Fruit fly (Drosophila melanogaster) whole organism, embryonic: ENCODE measurements around the gene swa.

Source experiments
- Antp ChIP-seq: fragments of 200-800 bp; sonication (Bioruptor generic); optimal IDR thresholded peaks from 3 replicates; lab custom pipeline; 2016; ENCODE audit warnings: missing biosample characterization, missing genetic modification characterization
- Atf3 ChIP-seq: fragments of 200-800 bp; sonication (Bioruptor generic); optimal IDR thresholded peaks from 3 replicates; lab custom pipeline; 2016; ENCODE audit warnings: missing biosample characterization, missing genetic modification characterization
- Awh ChIP-seq: fragments of 200-800 bp; sonication (Bioruptor generic); IDR thresholded peaks from 2 replicates; pipeline ENCODE4, ENCODE4 v1.3.6; 2022; ENCODE audit warnings: missing biosample characterization, missing genetic modification characterization
- CG10565 ChIP-seq: fragments of 200-800 bp; sonication (Bioruptor generic); optimal IDR thresholded peaks from 3 replicates; lab custom pipeline; 2016; ENCODE audit warnings: missing biosample characterization, mild to moderate bottlenecking, missing genetic modification characterization
- CG11398 ChIP-seq: fragments of 200-800 bp; sonication (Bioruptor generic); optimal IDR thresholded peaks from 2 replicates; lab custom pipeline; 2016; ENCODE audit warnings: missing biosample characterization, missing genetic modification characterization
- CG11504 ChIP-seq: fragments of 200-800 bp; sonication (Bioruptor generic); optimal IDR thresholded peaks from 3 replicates; lab custom pipeline; 2019; ENCODE audit warnings: missing biosample characterization, mild to moderate bottlenecking, missing genetic modification characterization, moderate library complexity
- CG12391 ChIP-seq: fragments of 200-800 bp; sonication (Bioruptor generic); optimal IDR thresholded peaks from 3 replicates; lab custom pipeline; 2018; ENCODE audit warnings: missing biosample characterization, mild to moderate bottlenecking, missing genetic modification characterization, moderate library complexity
- CG13287 ChIP-seq: fragments of 200-800 bp; sonication (Bioruptor generic); IDR thresholded peaks from 2 replicates; pipeline ENCODE4 v1.3.6; 2022; ENCODE audit warnings: missing biosample characterization, missing genetic modification characterization; ENCODE audit not compliant: partially characterized antibody
- CG15011 ChIP-seq: fragments of 200-800 bp; sonication (Bioruptor generic); optimal IDR thresholded peaks from 3 replicates; lab custom pipeline; 2018; ENCODE audit warnings: missing biosample characterization, mild to moderate bottlenecking, missing genetic modification characterization
- CG1603 ChIP-seq: fragments of 200-800 bp; sonication (Bioruptor generic); optimal IDR thresholded peaks from 2 replicates; lab custom pipeline; 2019; ENCODE audit warnings: missing biosample characterization, mild to moderate bottlenecking, missing genetic modification characterization, moderate library complexity
- CG18011 ChIP-seq: fragments of 200-800 bp; sonication (Bioruptor generic); optimal IDR thresholded peaks from 2 replicates; lab custom pipeline; 2017; ENCODE audit warnings: missing biosample characterization, missing genetic modification characterization, mild to moderate bottlenecking, moderate library complexity, missing genotype
- CG18619 ChIP-seq: fragments of 200-800 bp; sonication (Bioruptor generic); optimal IDR thresholded peaks from 3 replicates; lab custom pipeline; 2017; ENCODE audit warnings: missing biosample characterization, mild to moderate bottlenecking, missing genetic modification characterization
- CG18764 ChIP-seq: fragments of 200-800 bp; sonication (Bioruptor generic); optimal IDR thresholded peaks from 3 replicates; lab custom pipeline; 2016; ENCODE audit warnings: missing biosample characterization, missing genetic modification characterization
- CG2202 ChIP-seq: fragments of 200-800 bp; sonication (Bioruptor generic); optimal IDR thresholded peaks from 2 replicates; lab custom pipeline; 2018; ENCODE audit warnings: missing biosample characterization, mild to moderate bottlenecking, missing genetic modification characterization
- CG30431 ChIP-seq: fragments of 200-800 bp; sonication (Bioruptor generic); optimal IDR thresholded peaks from 2 replicates; lab custom pipeline; 2017; ENCODE audit warnings: missing biosample characterization, missing genetic modification characterization
- CG31441 ChIP-seq: fragments of 200-800 bp; sonication (Bioruptor generic); IDR thresholded peaks from 2 replicates; pipeline ENCODE4 v1.3.6; 2022; ENCODE audit warnings: missing biosample characterization, missing genetic modification characterization
- CG3995 ChIP-seq: fragments of 200-800 bp; sonication (Bioruptor generic); optimal IDR thresholded peaks from 3 replicates; lab custom pipeline; 2016; ENCODE audit warnings: missing biosample characterization, missing genetic modification characterization
- CG4360 ChIP-seq: fragments of 200-800 bp; sonication (Bioruptor generic); IDR thresholded peaks from 2 replicates; pipeline ENCODE4 v1.3.6; 2022; ENCODE audit warnings: missing biosample characterization, missing genetic modification characterization
- CG8478 ChIP-seq: fragments of >200 bp; optimal IDR thresholded peaks from 2 replicates; lab custom pipeline; 2018
- Elba2 ChIP-seq: fragments of 200-800 bp; sonication (Bioruptor generic); optimal IDR thresholded peaks from 3 replicates; lab custom pipeline; 2016; ENCODE audit warnings: missing biosample characterization, missing genetic modification characterization
- Ets65A ChIP-seq: fragments of 200-800 bp; sonication (Bioruptor generic); peaks from one replicate; lab custom pipeline; 2016; ENCODE audit warnings: missing biosample characterization, missing genetic modification characterization
- Jarid2 ChIP-seq: fragments of 200-800 bp; sonication (Bioruptor generic); optimal IDR thresholded peaks from 3 replicates; lab custom pipeline; 2017; ENCODE audit warnings: mild to moderate bottlenecking, missing biosample characterization, missing genetic modification reagents, missing genetic modification characterization
- MTF-1 ChIP-seq: fragments of 200-800 bp; sonication (Bioruptor generic); optimal IDR thresholded peaks from 2 replicates; lab custom pipeline; 2018; ENCODE audit warnings: missing biosample characterization, mild to moderate bottlenecking, missing genetic modification characterization, borderline replicate concordance
- Meics ChIP-seq: fragments of 200-800 bp; sonication (Bioruptor generic); optimal IDR thresholded peaks from 2 replicates; lab custom pipeline; 2017; ENCODE audit warnings: missing biosample characterization, mild to moderate bottlenecking, missing genetic modification characterization
- Nf-YB ChIP-seq: fragments of 200-800 bp; sonication (Bioruptor generic); optimal IDR thresholded peaks from 3 replicates; lab custom pipeline; 2019; ENCODE audit warnings: missing biosample characterization, mild to moderate bottlenecking, missing genetic modification characterization, moderate library complexity
- Pdp1 ChIP-seq, 2 experiments: fragments of 200-800 bp; sonication (Bioruptor generic); optimal IDR thresholded peaks; 3 replicates each; lab custom pipeline; 2016; ENCODE audit warnings: missing biosample characterization in 2 of 2, missing genetic modification characterization in 2 of 2, mild to moderate bottlenecking in 1 of 2, moderate library complexity in 1 of 2
- Ravus ChIP-seq: fragments of 200-800 bp; sonication (Bioruptor generic); IDR thresholded peaks from 2 replicates; pipeline ENCODE4 v1.3.6; 2022; ENCODE audit warnings: missing biosample characterization, missing genetic modification characterization
- Sin3A ChIP-seq: fragments of >200 bp; optimal IDR thresholded peaks from 2 replicates; lab custom pipeline; 2018
- Stat92E ChIP-seq, 3 experiments: fragments of >200 bp in 2 of 3; fragments of 200-800 bp in 1 of 3; sonication (Bioruptor generic) in 1 of 3; optimal IDR thresholded peaks; 2 replicates each; lab custom pipeline; 2017 to 2019; ENCODE audit warnings: missing biosample characterization in 3 of 3, missing genetic modification characterization in 3 of 3, mild to moderate bottlenecking in 1 of 3, moderate library complexity in 1 of 3
- Usf ChIP-seq: fragments of 200-800 bp; sonication (Bioruptor generic); optimal IDR thresholded peaks from 2 replicates; lab custom pipeline; 2017; ENCODE audit warnings: missing genotype, missing biosample characterization, missing genetic modification characterization
- bsh ChIP-seq, 2 experiments: fragments of 200-800 bp; sonication (Bioruptor generic); optimal IDR thresholded peaks; 2 replicates each; lab custom pipeline; 2017 to 2018; ENCODE audit warnings: mild to moderate bottlenecking in 2 of 2, missing biosample characterization in 2 of 2, missing genetic modification characterization in 2 of 2, moderate library complexity in 1 of 2
- cad ChIP-seq: fragments of >200 bp; optimal IDR thresholded peaks from 2 replicates; lab custom pipeline; 2017; ENCODE audit warnings: missing biosample characterization, missing genetic modification characterization
- chif ChIP-seq, 2 experiments: fragments of 200-800 bp; sonication (Bioruptor generic); optimal IDR thresholded peaks; 3 replicates each; lab custom pipeline; 2016; ENCODE audit warnings: missing biosample characterization in 2 of 2, missing genetic modification characterization in 2 of 2
- chinmo ChIP-seq: fragments of 200-800 bp; sonication (Bioruptor generic); IDR thresholded peaks from 4 replicates; pipeline ENCODE4 v1.3.6; 2022; ENCODE audit warnings: missing biosample characterization, missing genetic modification characterization; ENCODE audit not compliant: partially characterized antibody
- croc ChIP-seq: fragments of 200-800 bp; sonication (Bioruptor generic); conservative IDR thresholded peaks from 3 replicates; pipeline ENCODE4 v1.3.6; 2022; ENCODE audit warnings: missing biosample characterization, missing genetic modification characterization
- crp ChIP-seq, 2 experiments: fragments of 200-800 bp; sonication (Bioruptor generic); optimal IDR thresholded peaks; 2 replicates in 1 of 2; 3 replicates in 1 of 2; lab custom pipeline; 2017; ENCODE audit warnings: missing biosample characterization in 2 of 2, missing genetic modification characterization in 2 of 2, mild to moderate bottlenecking in 1 of 2, moderate library complexity in 1 of 2
- dati ChIP-seq: fragments of 200-800 bp; sonication (Bioruptor generic); IDR thresholded peaks from 2 replicates; pipeline ENCODE4 v1.3.6; 2022; ENCODE audit warnings: missing biosample characterization, missing genetic modification characterization
- dmrt11E ChIP-seq: fragments of 200-800 bp; sonication (Bioruptor generic); optimal IDR thresholded peaks from 3 replicates; lab custom pipeline; 2018; ENCODE audit warnings: missing biosample characterization, mild to moderate bottlenecking, missing genetic modification characterization, moderate library complexity
- eve ChIP-seq, 2 experiments: fragments of >200 bp; optimal IDR thresholded peaks; 2 replicates each; lab custom pipeline; 2017; ENCODE audit warnings: missing biosample characterization in 2 of 2, missing genetic modification characterization in 2 of 2
- hkb ChIP-seq, 2 experiments: fragments of 200-800 bp in 1 of 2; fragments of >200 bp in 1 of 2; sonication (Bioruptor generic) in 1 of 2; IDR thresholded peaks in 1 of 2; optimal IDR thresholded peaks in 1 of 2; 2 replicates each; pipeline versions ENCODE4 v1.3.6 to Lab custom; 2017 to 2022; ENCODE audit warnings: missing biosample characterization in 1 of 2, missing genetic modification characterization in 1 of 2
- hth ChIP-seq: fragments of >200 bp; optimal IDR thresholded peaks from 2 replicates; lab custom pipeline; 2017; ENCODE audit warnings: inconsistent platforms
- kay ChIP-seq: fragments of 200-800 bp; sonication (Bioruptor generic); optimal IDR thresholded peaks from 2 replicates; lab custom pipeline; 2016; ENCODE audit warnings: missing biosample characterization, missing genetic modification characterization
- ken ChIP-seq: fragments of 200-800 bp; sonication (Bioruptor generic); IDR thresholded peaks from 3 replicates; pipeline ENCODE4 v1.3.6; 2022; ENCODE audit warnings: missing biosample characterization, missing genetic modification characterization
- oc ChIP-seq: fragments of 200-800 bp; sonication (Bioruptor generic); optimal IDR thresholded peaks from 2 replicates; lab custom pipeline; 2018; ENCODE audit warnings: missing biosample characterization, mild to moderate bottlenecking, missing genetic modification characterization, moderate library complexity
- odd ChIP-seq: fragments of 200-800 bp; sonication (Bioruptor generic); optimal IDR thresholded peaks from 2 replicates; lab custom pipeline; 2017; ENCODE audit warnings: missing biosample characterization, mild to moderate bottlenecking, missing genetic modification characterization
- pan ChIP-seq, 4 experiments: fragments of >200 bp in 3 of 4; fragments of 200-800 bp in 1 of 4; sonication (Bioruptor generic) in 1 of 4; optimal IDR thresholded peaks in 3 of 4; IDR thresholded peaks in 1 of 4; 2 replicates each; pipeline versions ENCODE4 v1.3.6 to Lab custom; 2017 to 2022; ENCODE audit warnings: missing biosample characterization in 2 of 4, missing genetic modification characterization in 2 of 4, mixed read lengths in 1 of 4
- pnt ChIP-seq: fragments of 200-800 bp; sonication (Bioruptor generic); optimal IDR thresholded peaks from 3 replicates; lab custom pipeline; 2016; ENCODE audit warnings: missing biosample characterization, missing genetic modification characterization
- tx ChIP-seq: fragments of 200-800 bp; sonication (Bioruptor generic); optimal IDR thresholded peaks from 2 replicates; lab custom pipeline; 2016; ENCODE audit warnings: missing biosample characterization, missing genetic modification characterization

Gene swa

dm6 chrX:6343786-6344537 lies 21.5 kb downstream of the swa start (continued):
- TF ChIP-seq CG18764: no peak
- TF ChIP-seq Antp (GFP tag; lab: Kevin White, UChicago): no peak
- TF ChIP-seq CG31441 (GFP tag; lab: Robert Waterston, UW): no peak
- peak; percentile 11 for TF ChIP-seq MTF-1 (GFP tag; lab: Kevin White, UChicago)
- TF ChIP-seq CG10565 (GFP tag; lab: Kevin White, UChicago): no peak
- TF ChIP-seq hkb (optimal IDR thresholded peaks at IDR 0.05; lab: Kevin White, UChicago): no peak
- TF ChIP-seq hkb (GFP tag; IDR thresholded peaks at IDR 0.05; lab: Robert Waterston, UW): peak; percentile 77
- TF ChIP-seq odd: no peak
- TF ChIP-seq crp (GFP tag; optimal IDR thresholded peaks at IDR 0.05; lab: Kevin White, UChicago): no peak
- TF ChIP-seq CG1603: peak; percentile 19
- TF ChIP-seq Awh (GFP tag; lab: Robert Waterston, UW): peak; percentile 86
- TF ChIP-seq CG30431 (GFP tag; lab: Kevin White, UChicago): no peak
- TF ChIP-seq chif (GFP tag; optimal IDR thresholded peaks at IDR 0.05; lab: Kevin White, UChicago): no peak
- 0 out of 2 replicates have a peak, but pooled peaks have one; percentile 41 for TF ChIP-seq CG4360 (GFP tag; lab: Robert Waterston, UW)
- no peak for TF ChIP-seq CG8478 (lab: Kevin White, UChicago)
- TF ChIP-seq dati (GFP tag; lab: Robert Waterston, UW): no peak
- TF ChIP-seq CG3995 (GFP tag; lab: Kevin White, UChicago): no peak
- TF ChIP-seq chinmo: no peak
- no peak for TF ChIP-seq CG13287 (GFP tag; lab: Robert Waterston, UW)
- TF ChIP-seq Stat92E (GFP tag; optimal IDR thresholded peaks at IDR 0.05; lab: Kevin White, UChicago): no peak
- TF ChIP-seq Sin3A (lab: Kevin White, UChicago): no peak
- TF ChIP-seq CG11504 (tag; lab: Kevin White, UChicago): peak; percentile 32
- TF ChIP-seq CG11398 (GFP tag; lab: Kevin White, UChicago): no peak
- no peak for TF ChIP-seq Usf (GFP tag; lab: Kevin White, UChicago)
- no peak for TF ChIP-seq Elba2 (GFP tag; lab: Kevin White, UChicago)
- no peak for TF ChIP-seq Meics (GFP tag; lab: Kevin White, UChicago)
- TF ChIP-seq pan (optimal IDR thresholded peaks at IDR 0.05; lab: Kevin White, UChicago): no peak
- TF ChIP-seq pan (GFP tag; optimal IDR thresholded peaks at IDR 0.05 in 1 of 2, IDR thresholded peaks at IDR 0.05 in 1 of 2): peak in 1 of 2 experiments; percentile 80
- no peak for TF ChIP-seq CG18011 (GFP tag; lab: Kevin White, UChicago)
- no peak for TF ChIP-seq Ravus
- TF ChIP-seq Pdp1 (GFP tag; optimal IDR thresholded peaks at IDR 0.05; lab: Kevin White, UChicago): peak in 1 of 2 experiments; percentile 0
- peak; percentile 85 for TF ChIP-seq ken (GFP tag; lab: Robert Waterston, UW)
- TF ChIP-seq tx (GFP tag; lab: Kevin White, UChicago): no peak
- no peak for TF ChIP-seq hth
- peak; percentile 13 for TF ChIP-seq Ets65A
- TF ChIP-seq Atf3 (GFP tag; lab: Kevin White, UChicago): no peak
- TF ChIP-seq CG18619 (GFP tag; lab: Kevin White, UChicago): no peak
- TF ChIP-seq Nf-YB: no peak
- TF ChIP-seq CG2202 (tag; lab: Kevin White, UChicago): no peak
- TF ChIP-seq CG12391 (tag; lab: Kevin White, UChicago): peak; percentile 20
- no peak for TF ChIP-seq pnt (GFP tag; lab: Kevin White, UChicago)
- no peak for TF ChIP-seq eve (GFP tag; optimal IDR thresholded peaks at IDR 0.05; lab: Kevin White, UChicago)
- peak in 1 of 2 experiments; percentile 62 for TF ChIP-seq bsh (GFP tag; optimal IDR thresholded peaks at IDR 0.05; lab: Kevin White, UChicago)
- no peak for TF ChIP-seq CG15011 (GFP tag; lab: Kevin White, UChicago)
- TF ChIP-seq croc (GFP tag; lab: Robert Waterston, UW): no peak; the same call in 2 of the 3 replicates
- no peak for TF ChIP-seq cad (GFP tag; lab: Kevin White, UChicago)
- no peak for TF ChIP-seq dmrt11E
- no peak for TF ChIP-seq kay (GFP tag; lab: Kevin White, UChicago)
- TF ChIP-seq Jarid2: peak; percentile 5
- TF ChIP-seq oc (tag; lab: Kevin White, UChicago): peak; percentile 38
